Fruit fly (Drosophila melanogaster) whole organism, embryonic: ENCODE measurements around the gene Snup.

Experiments used
- ATbp ChIP-seq: fragments of 200-800 bp; sonication (Bioruptor generic); optimal IDR thresholded peaks from 2 replicates; lab custom pipeline; 2017; ENCODE audit warnings: missing biosample characterization, mild to moderate bottlenecking, missing genetic modification characterization, missing genetic modification reagents
- Ada2b ChIP-seq: fragments of 200-800 bp; sonication (Bioruptor generic); IDR thresholded peaks from 2 replicates; pipeline ENCODE4 v1.3.6; 2022; ENCODE audit warnings: missing biosample characterization, missing genetic modification characterization
- Atf3 ChIP-seq: fragments of 200-800 bp; sonication (Bioruptor generic); optimal IDR thresholded peaks from 3 replicates; lab custom pipeline; 2016; ENCODE audit warnings: missing biosample characterization, missing genetic modification characterization
- B-H2 ChIP-seq: fragments of 200-800 bp; sonication (Bioruptor generic); optimal IDR thresholded peaks from 2 replicates; lab custom pipeline; 2018; ENCODE audit warnings: missing biosample characterization, mild to moderate bottlenecking, missing genetic modification characterization
- Bdp1 ChIP-seq: fragments of 200-800 bp; sonication (Bioruptor generic); optimal IDR thresholded peaks from 3 replicates; lab custom pipeline; 2016; ENCODE audit warnings: missing biosample characterization, missing genetic modification characterization
- CG10267 ChIP-seq: fragments of 200-800 bp; sonication (Bioruptor generic); optimal IDR thresholded peaks from 2 replicates; lab custom pipeline; 2018; ENCODE audit warnings: missing biosample characterization, mild to moderate bottlenecking, missing genetic modification characterization, moderate library complexity
- CG10274 ChIP-seq: fragments of 200-800 bp; sonication (Bioruptor generic); optimal IDR thresholded peaks from 3 replicates; lab custom pipeline; 2017; ENCODE audit warnings: missing biosample characterization, mild to moderate bottlenecking, missing genetic modification characterization
- CG10565 ChIP-seq: fragments of 200-800 bp; sonication (Bioruptor generic); optimal IDR thresholded peaks from 3 replicates; lab custom pipeline; 2016; ENCODE audit warnings: missing biosample characterization, mild to moderate bottlenecking, missing genetic modification characterization
- CG10654 ChIP-seq: fragments of 200-800 bp; sonication (Bioruptor generic); optimal IDR thresholded peaks from 2 replicates; lab custom pipeline; 2016; ENCODE audit warnings: missing biosample characterization, missing genetic modification characterization
- CG13624 ChIP-seq: fragments of 200-800 bp; sonication (Bioruptor generic); optimal IDR thresholded peaks from 2 replicates; lab custom pipeline; 2016; ENCODE audit warnings: missing biosample characterization, missing genetic modification characterization
- CG14965 ChIP-seq: fragments of 200-800 bp; sonication (Bioruptor generic); optimal IDR thresholded peaks from 2 replicates; lab custom pipeline; 2016; ENCODE audit warnings: missing biosample characterization, missing genetic modification characterization, borderline replicate concordance
- CG15269 ChIP-seq: fragments of 200-800 bp; sonication (Bioruptor generic); optimal IDR thresholded peaks from 2 replicates; lab custom pipeline; 2018; ENCODE audit warnings: missing biosample characterization, mild to moderate bottlenecking, missing genetic modification characterization, moderate library complexity
- CG16815 ChIP-seq: fragments of 200-800 bp; sonication (Bioruptor generic); optimal IDR thresholded peaks from 3 replicates; lab custom pipeline; 2017; ENCODE audit warnings: missing biosample characterization, mild to moderate bottlenecking, missing genetic modification characterization
- CG3995 ChIP-seq: fragments of 200-800 bp; sonication (Bioruptor generic); optimal IDR thresholded peaks from 3 replicates; lab custom pipeline; 2016; ENCODE audit warnings: missing biosample characterization, missing genetic modification characterization
- CG8944 ChIP-seq: fragments of 200-800 bp; sonication (Bioruptor generic); optimal IDR thresholded peaks from 3 replicates; lab custom pipeline; 2016; ENCODE audit warnings: missing biosample characterization, missing genetic modification characterization
- CG9437 ChIP-seq: fragments of 200-800 bp; sonication (Bioruptor generic); optimal IDR thresholded peaks from 2 replicates; lab custom pipeline; 2018; ENCODE audit warnings: missing biosample characterization, mild to moderate bottlenecking, missing genetic modification characterization
- CG9797 ChIP-seq: fragments of 200-800 bp; sonication (Bioruptor generic); optimal IDR thresholded peaks from 3 replicates; lab custom pipeline; 2018; ENCODE audit warnings: missing biosample characterization, mild to moderate bottlenecking, missing genetic modification characterization
- Dip2 ChIP-seq: fragments of 200-800 bp; sonication (Bioruptor generic); IDR thresholded peaks from 2 replicates; pipeline ENCODE4 v1.3.6; 2022; ENCODE audit warnings: missing biosample characterization, missing genetic modification characterization
- Fer3 ChIP-seq: fragments of 200-800 bp; sonication (Bioruptor generic); optimal IDR thresholded peaks from 2 replicates; lab custom pipeline; 2018; ENCODE audit warnings: missing biosample characterization, mild to moderate bottlenecking, missing genetic modification characterization, moderate library complexity
- HLH3B ChIP-seq: fragments of 200-800 bp; sonication (Bioruptor generic); IDR thresholded peaks from 2 replicates; pipeline ENCODE4 v1.3.6; 2022; ENCODE audit warnings: missing biosample characterization, missing genetic modification characterization
- HmgD ChIP-seq: fragments of 200-800 bp; sonication (Bioruptor generic); optimal IDR thresholded peaks from 3 replicates; lab custom pipeline; 2016; ENCODE audit warnings: missing biosample characterization, missing genetic modification characterization
- Hr78 ChIP-seq, 2 experiments: fragments of 200-800 bp in 1 of 2; fragments of >200 bp in 1 of 2; sonication (Bioruptor generic) in 1 of 2; optimal IDR thresholded peaks; 2 replicates each; lab custom pipeline; 2017 to 2019; ENCODE audit warnings: missing biosample characterization in 2 of 2, missing genetic modification characterization in 2 of 2, mild to moderate bottlenecking in 1 of 2, moderate library complexity in 1 of 2
- Hsf ChIP-seq: fragments of 200-800 bp; sonication (Bioruptor generic); optimal IDR thresholded peaks from 3 replicates; lab custom pipeline; 2016; ENCODE audit warnings: missing biosample characterization, missing genetic modification characterization
- Max ChIP-seq: fragments of 200-800 bp; sonication (Bioruptor generic); optimal IDR thresholded peaks from 2 replicates; lab custom pipeline; 2016; ENCODE audit warnings: missing biosample characterization, mild to moderate bottlenecking, missing genetic modification characterization
- Mes4 ChIP-seq: fragments of 200-800 bp; sonication (Bioruptor generic); optimal IDR thresholded peaks from 2 replicates; lab custom pipeline; 2016; ENCODE audit warnings: missing biosample characterization, missing genetic modification characterization
- NK7.1 ChIP-seq: fragments of 200-800 bp; sonication (Bioruptor generic); optimal IDR thresholded peaks from 3 replicates; lab custom pipeline; 2016; ENCODE audit warnings: missing biosample characterization, missing genetic modification characterization
- Oaz ChIP-seq: fragments of 200-800 bp; sonication (Bioruptor generic); IDR thresholded peaks from 2 replicates; pipeline ENCODE4 v1.3.6; 2022; ENCODE audit warnings: missing biosample characterization, missing genetic modification characterization
- ac ChIP-seq: fragments of 200-800 bp; sonication (Bioruptor generic); optimal IDR thresholded peaks from 3 replicates; lab custom pipeline; 2017; ENCODE audit warnings: missing biosample characterization, mild to moderate bottlenecking, missing genetic modification characterization
- ase ChIP-seq: fragments of 200-800 bp; sonication (Bioruptor generic); IDR thresholded peaks from 3 replicates; pipeline ENCODE4 v1.3.6; 2022; ENCODE audit warnings: missing biosample characterization, missing genetic modification characterization
- ato ChIP-seq: fragments of 200-800 bp; sonication (Bioruptor generic); IDR thresholded peaks from 2 replicates; pipeline ENCODE4 v1.3.6; 2022; ENCODE audit warnings: missing biosample characterization, missing genetic modification characterization; ENCODE audit not compliant: partially characterized antibody
- cato ChIP-seq: fragments of 200-800 bp; sonication (Bioruptor generic); optimal IDR thresholded peaks from 2 replicates; lab custom pipeline; 2016; ENCODE audit warnings: missing biosample characterization, missing genetic modification characterization, borderline replicate concordance
- dmrt11E ChIP-seq: fragments of 200-800 bp; sonication (Bioruptor generic); optimal IDR thresholded peaks from 3 replicates; lab custom pipeline; 2018; ENCODE audit warnings: missing biosample characterization, mild to moderate bottlenecking, missing genetic modification characterization, moderate library complexity
- dysf ChIP-seq: fragments of 200-800 bp; sonication (Bioruptor generic); IDR thresholded peaks from 3 replicates; pipeline ENCODE4 v1.3.6; 2022; ENCODE audit warnings: missing biosample characterization, missing genetic modification characterization
- ems ChIP-seq: fragments of 200-800 bp; sonication (Bioruptor generic); optimal IDR thresholded peaks from 3 replicates; lab custom pipeline; 2016; ENCODE audit warnings: missing biosample characterization, missing genetic modification characterization
- fd96Cb ChIP-seq: fragments of 200-800 bp; sonication (Bioruptor generic); optimal IDR thresholded peaks from 2 replicates; lab custom pipeline; 2018; ENCODE audit warnings: missing biosample characterization, mild to moderate bottlenecking, missing genetic modification characterization, moderate library complexity
- gsb-n ChIP-seq: fragments of 200-800 bp; sonication (Bioruptor generic); optimal IDR thresholded peaks from 3 replicates; lab custom pipeline; 2018; ENCODE audit warnings: missing biosample characterization, mild to moderate bottlenecking, missing genetic modification characterization
- ind ChIP-seq: fragments of 200-800 bp; sonication (Bioruptor generic); optimal IDR thresholded peaks from 3 replicates; lab custom pipeline; 2016; ENCODE audit warnings: missing biosample characterization, missing genetic modification characterization
- jumu ChIP-seq: fragments of 200-800 bp; sonication (Bioruptor generic); optimal IDR thresholded peaks from 3 replicates; lab custom pipeline; 2016; ENCODE audit warnings: missing biosample characterization, missing genetic modification characterization
- kah ChIP-seq: fragments of 200-800 bp; sonication (Bioruptor generic); optimal IDR thresholded peaks from 2 replicates; lab custom pipeline; 2018; ENCODE audit warnings: missing biosample characterization, mild to moderate bottlenecking, missing genetic modification characterization
- lola ChIP-seq, 3 experiments: fragments of >200 bp in 2 of 3; fragments of 200-800 bp in 1 of 3; sonication (Bioruptor generic) in 1 of 3; optimal IDR thresholded peaks; 2 replicates each; lab custom pipeline; 2017 to 2019; ENCODE audit warnings: missing biosample characterization in 3 of 3, missing genetic modification characterization in 3 of 3, mild to moderate bottlenecking in 1 of 3, moderate library complexity in 1 of 3
- oc ChIP-seq: fragments of 200-800 bp; sonication (Bioruptor generic); optimal IDR thresholded peaks from 2 replicates; lab custom pipeline; 2018; ENCODE audit warnings: missing biosample characterization, mild to moderate bottlenecking, missing genetic modification characterization, moderate library complexity
- onecut ChIP-seq: fragments of 200-800 bp; sonication (Bioruptor generic); IDR thresholded peaks from 2 replicates; pipeline ENCODE4 v1.3.6; 2022; ENCODE audit warnings: missing biosample characterization, missing genetic modification characterization
- phol ChIP-seq: fragments of 200-800 bp; sonication (Bioruptor generic); optimal IDR thresholded peaks from 3 replicates; lab custom pipeline; 2018; ENCODE audit warnings: missing biosample characterization, mild to moderate bottlenecking, missing genetic modification characterization, moderate library complexity
- psq ChIP-seq: fragments of 200-800 bp; sonication (Bioruptor generic); optimal IDR thresholded peaks from 2 replicates; lab custom pipeline; 2017; ENCODE audit warnings: missing biosample characterization, missing genetic modification characterization
- slp2 ChIP-seq: fragments of 200-800 bp; sonication (Bioruptor generic); optimal IDR thresholded peaks from 2 replicates; lab custom pipeline; 2016; ENCODE audit warnings: missing biosample characterization, missing genetic modification characterization
- so ChIP-seq: fragments of 200-800 bp; sonication (Bioruptor generic); IDR thresholded peaks from 3 replicates; pipeline ENCODE4 v1.3.6; 2022; ENCODE audit warnings: missing biosample characterization, missing genetic modification characterization
- sob ChIP-seq: fragments of 200-800 bp; sonication (Bioruptor generic); IDR thresholded peaks from 2 replicates; pipeline ENCODE4 v1.3.6; 2022; ENCODE audit warnings: missing biosample characterization, missing genetic modification characterization
- sqz ChIP-seq: fragments of 200-800 bp; sonication (Bioruptor generic); optimal IDR thresholded peaks from 3 replicates; lab custom pipeline; 2018; ENCODE audit warnings: missing biosample characterization, mild to moderate bottlenecking, missing genetic modification characterization
- stwl ChIP-seq: fragments of 200-800 bp; sonication (Bioruptor generic); optimal IDR thresholded peaks from 3 replicates; lab custom pipeline; 2018; ENCODE audit warnings: missing biosample characterization, mild to moderate bottlenecking, missing genetic modification characterization, moderate library complexity
- tx ChIP-seq: fragments of 200-800 bp; sonication (Bioruptor generic); optimal IDR thresholded peaks from 2 replicates; lab custom pipeline; 2016; ENCODE audit warnings: missing biosample characterization, missing genetic modification characterization
- wdn ChIP-seq: fragments of 200-800 bp; sonication (Bioruptor generic); IDR thresholded peaks from 2 replicates; pipeline ENCODE4 v1.3.6; 2022; ENCODE audit warnings: missing biosample characterization, missing genetic modification characterization

Gene Snup

DNA sequence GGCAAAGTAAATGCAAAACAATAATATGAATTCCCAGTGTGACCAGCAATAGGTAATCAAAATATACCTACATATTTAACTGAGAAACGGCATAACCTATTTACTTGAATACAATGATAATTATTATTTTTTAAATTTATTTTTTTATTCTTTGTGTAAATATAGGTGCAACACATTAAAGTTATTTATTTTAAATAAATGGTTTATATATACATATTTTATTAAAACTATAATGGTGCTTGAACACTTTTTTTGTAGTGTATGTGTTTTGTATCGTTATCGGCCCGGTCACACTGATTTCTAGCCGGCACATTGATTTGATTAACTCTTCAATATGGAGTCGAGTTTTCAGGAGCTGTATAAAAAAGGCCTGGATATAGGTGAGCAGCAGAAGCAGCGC is at the start of gene Snup, which contains the start of the genes ProRS-m and CG42304:
Gene Snup, plus strand, starts transcription at position 289 of the 400 bp plus-strand sequence.
Gene ProRS-m, minus strand, starts transcription at position 51 of the 400 bp plus-strand sequence.
Gene CG42304, plus strand, starts transcription at position 289 of the 400 bp plus-strand sequence.
- TF ChIP-seq CG10654 (GFP tag; lab: Kevin White, UChicago) (no peak), stwl (tag; lab: Kevin White, UChicago) (peak; percentile 92), CG9437 (peak; percentile 30), kah (GFP tag; lab: Kevin White, UChicago) (no peak), dmrt11E (tag; lab: Kevin White, UChicago) (peak; percentile 63), Oaz (GFP tag; lab: Robert Waterston, UW) (no peak), B-H2 (GFP tag; lab: Kevin White, UChicago) (no peak), CG15269 (tag; lab: Kevin White, UChicago) (peak; percentile 54), lola (GFP tag; optimal IDR thresholded peaks at IDR 0.05; lab: Kevin White, UChicago) (no peak), dysf (GFP tag; lab: Robert Waterston, UW) (peak; percentile 57; the same call in 2 of the 3 replicates), fd96Cb (tag; lab: Kevin White, UChicago) (peak; percentile 47), cato (GFP tag; lab: Kevin White, UChicago) (peak; percentile 14), ATbp (GFP tag; lab: Kevin White, UChicago) (no peak), CG10267 (tag; lab: Kevin White, UChicago) (peak; percentile 63), Bdp1 (GFP tag; lab: Kevin White, UChicago) (no peak), gsb-n (tag; lab: Kevin White, UChicago) (peak; percentile 73), oc (tag; lab: Kevin White, UChicago) (no peak), so (no peak), ind (peak; percentile 33), Atf3 (GFP tag; lab: Kevin White, UChicago) (no peak), ems (GFP tag; lab: Kevin White, UChicago) (no peak), jumu (GFP tag; lab: Kevin White, UChicago) (no peak), Ada2b (GFP tag; lab: Robert Waterston, UW) (peak; percentile 30; the same call in 1 of the 2 replicates), onecut (GFP tag; lab: Robert Waterston, UW) (no peak), CG13624 (GFP tag; lab: Kevin White, UChicago) (no peak), HLH3B (peak; percentile 84), CG10565 (no peak), CG10274 (GFP tag; lab: Kevin White, UChicago) (no peak), ac (no peak), CG14965 (GFP tag; lab: Kevin White, UChicago) (no peak), NK7.1 (no peak), Fer3 (tag; lab: Kevin White, UChicago) (no peak), wdn (GFP tag; lab: Robert Waterston, UW) (0 out of 2 replicates have a peak, but pooled peaks have one; percentile 36), HmgD (no peak), CG9797 (GFP tag; lab: Kevin White, UChicago) (peak; percentile 60), ase (GFP tag; lab: Robert Waterston, UW) (peak; percentile 32; the same call in 1 of the 3 replicates), slp2 (GFP tag; lab: Kevin White, UChicago) (no peak), ato (GFP tag; lab: Robert Waterston, UW) (no peak), tx (GFP tag; lab: Kevin White, UChicago) (no peak), phol (tag; lab: Kevin White, UChicago) (peak; percentile 88), Hsf (GFP tag; lab: Kevin White, UChicago) (no peak), Hr78 (GFP tag; optimal IDR thresholded peaks at IDR 0.05; lab: Kevin White, UChicago) (no peak), sob (peak; percentile 18; the same call in 1 of the 2 replicates), psq (GFP tag; lab: Kevin White, UChicago) (no peak), CG3995 (no peak), CG8944 (GFP tag; lab: Kevin White, UChicago) (no peak), CG16815 (GFP tag; lab: Kevin White, UChicago) (no peak), Dip2 (GFP tag; lab: Robert Waterston, UW) (no peak), Mes4 (GFP tag; lab: Kevin White, UChicago) (no peak), Max (GFP tag; lab: Kevin White, UChicago) (peak; percentile 9), sqz (GFP tag; lab: Kevin White, UChicago) (no peak)
